Fruit fly (Drosophila melanogaster): ENCODE results near the gene CG12241.

The CG12241 gene

dm6 chr3R:15263946-15264345, 44.9 kb downstream of the CG12241 start:
- TF ChIP-seq cic (GFP tag; optimal IDR thresholded peaks at IDR 0.05) = no peak

DNA sequence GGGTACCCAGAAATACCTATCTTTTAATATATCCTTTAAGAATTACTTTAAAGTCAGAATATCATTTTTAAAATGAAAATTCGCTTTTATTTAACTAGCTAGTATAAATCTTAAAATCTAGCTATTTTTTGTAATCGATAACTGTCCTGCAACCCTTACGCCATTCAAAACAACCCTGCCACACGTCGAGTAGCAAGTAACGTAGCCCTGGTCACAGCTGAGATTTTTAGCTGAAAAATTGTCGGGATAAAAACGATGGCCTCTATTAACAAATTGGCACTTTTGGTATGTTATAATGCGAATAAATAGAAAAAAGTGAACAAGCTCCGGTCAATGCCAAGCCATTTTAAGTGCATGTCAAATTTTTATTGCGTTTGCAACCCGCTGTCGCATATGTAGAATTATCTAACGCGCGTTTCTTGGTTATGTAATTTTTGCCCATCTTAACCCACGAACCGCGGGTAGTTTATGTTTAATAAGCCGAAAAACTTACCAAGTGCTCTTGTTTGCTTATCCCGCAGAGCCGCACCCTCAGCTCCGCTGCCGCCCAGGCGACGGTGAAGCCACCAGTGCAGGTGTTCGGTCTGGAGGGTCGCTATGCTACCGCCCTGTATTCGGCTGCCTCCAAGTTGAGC, 46.5 kb downstream of the CG12241 start, which contains the start of gene ATPsynO:
TSS of gene ATPsynO (plus strand) at position 186 of the 635 bp plus-strand sequence.
- TF ChIP-seq CG7101 (tag; optimal IDR thresholded peaks at IDR 0.05) (peak; percentile 46), CG1620 (GFP tag; optimal IDR thresholded peaks at IDR 0.05) (peak; percentile 20), bab1 (GFP tag; optimal IDR thresholded peaks at IDR 0.05) (peak; percentile 74), CG33017 (tag; optimal IDR thresholded peaks at IDR 0.05) (peak; percentile 43), Crg-1 (GFP tag; optimal IDR thresholded peaks at IDR 0.05) (peak; percentile 17), Mnt (GFP tag; optimal IDR thresholded peaks at IDR 0.05) (peak; percentile 60), CG14711 (tag; optimal IDR thresholded peaks at IDR 0.05) (peak; percentile 59), tj (GFP tag; optimal IDR thresholded peaks at IDR 0.05) (no peak), CG7045 (GFP tag; optimal IDR thresholded peaks at IDR 0.05) (no peak), CG11617 (GFP tag; optimal IDR thresholded peaks at IDR 0.05) (peak; percentile 51), Hr96 (GFP tag; optimal IDR thresholded peaks at IDR 0.05) (no peak)

DNA sequence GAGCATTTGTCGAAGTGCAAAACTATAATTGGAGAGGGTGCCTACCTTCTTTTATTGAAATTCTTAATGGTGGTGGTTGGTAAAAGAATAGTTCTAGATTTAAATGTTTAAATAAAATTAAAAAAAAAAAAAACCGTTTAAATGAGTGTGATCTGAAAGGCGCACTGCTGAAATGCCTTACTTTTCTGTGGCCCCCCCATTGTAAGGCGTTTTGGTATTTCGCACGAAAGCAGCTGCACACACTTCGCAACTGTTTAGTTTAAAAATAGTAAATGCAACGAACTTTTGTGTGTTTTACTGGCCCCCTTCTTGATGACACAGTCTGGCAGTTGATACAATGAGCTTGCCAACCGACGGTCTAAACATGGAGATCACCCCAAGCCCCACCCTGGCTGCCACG, 49.4 kb downstream of the CG12241 start, which contains the start of the genes CG14864 and Zip88E:
TSS of gene CG14864 (minus strand) at position 113 of the 400 bp plus-strand sequence.
TSS of gene Zip88E (plus strand) at position 237 of the 400 bp plus-strand sequence.
- TF ChIP-seq bab1 (GFP tag; optimal IDR thresholded peaks at IDR 0.05) = peak; percentile 16
- TF ChIP-seq CG7101 (tag; optimal IDR thresholded peaks at IDR 0.05) = no peak

DNA sequence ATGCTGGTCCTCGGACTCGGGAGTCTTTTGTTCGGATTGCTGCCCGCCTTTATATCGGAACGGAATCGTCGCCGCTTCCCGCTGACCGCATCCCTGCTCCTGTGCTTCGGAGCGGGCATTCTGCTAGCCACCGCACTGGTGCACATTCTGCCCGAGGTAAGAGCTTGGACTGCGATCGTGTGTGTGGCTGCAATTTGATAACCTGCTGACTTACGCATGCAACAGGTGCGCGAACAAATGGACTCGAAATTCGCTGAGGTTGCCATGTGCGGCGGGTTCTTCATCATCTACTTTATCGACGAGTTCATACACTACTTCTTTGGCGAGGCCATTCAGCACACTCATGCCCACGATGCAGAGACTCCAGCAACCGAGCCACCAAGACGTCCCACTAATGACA, 49.8 kb downstream of the CG12241 start:
- TF ChIP-seq bab1 (GFP tag; optimal IDR thresholded peaks at IDR 0.05) (no peak), Clk (GFP tag; optimal IDR thresholded peaks at IDR 0.05) (no peak), CG7101 (tag; optimal IDR thresholded peaks at IDR 0.05) (no peak), Hr96 (GFP tag; optimal IDR thresholded peaks at IDR 0.05) (no peak), tj (GFP tag; optimal IDR thresholded peaks at IDR 0.05) (peak; percentile 90)

All from whole organism, adult.